Worm (Caenorhabditis elegans) whole organism, late embryonic: ENCODE measurements around the gene dod-24.

ENCODE experiments used
- ceh-19 ChIP-seq: fragments of 200-800 bp; sonication (Bioruptor generic); optimal IDR thresholded peaks from 2 replicates; lab custom pipeline; 2018; ENCODE audit warnings: mild to moderate bottlenecking, missing genetic modification characterization, missing compliant biosample characterization
- ceh-6 ChIP-seq: fragments of 200-800 bp; sonication (Bioruptor generic); optimal IDR thresholded peaks from 2 replicates; lab custom pipeline; 2018; ENCODE audit warnings: mild to moderate bottlenecking, missing genetic modification characterization, missing compliant biosample characterization
- pha-2 ChIP-seq: sonication (generic microtip); optimal IDR thresholded peaks from 2 replicates; lab custom pipeline; 2017; ENCODE audit warnings: mild to moderate bottlenecking, missing genetic modification characterization, missing compliant biosample characterization

DNA sequence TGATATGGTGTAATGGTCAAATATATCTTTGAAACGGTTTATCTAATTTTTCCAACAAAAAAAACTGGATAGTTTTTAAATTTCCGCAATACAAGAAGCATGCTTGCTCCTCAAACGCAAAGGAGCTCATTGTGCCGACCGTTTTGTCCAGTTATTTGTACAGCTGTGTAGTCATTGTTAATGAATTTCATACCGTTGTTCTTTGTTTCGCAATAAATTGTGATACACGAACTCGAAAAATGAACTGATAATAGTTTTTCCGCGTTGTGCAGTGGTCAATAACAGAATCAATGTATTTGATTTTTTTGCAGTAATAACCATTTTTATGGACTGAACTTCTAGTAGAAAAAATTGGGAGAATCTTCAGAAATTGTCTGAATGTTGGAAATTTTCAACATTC lies 42.3 kb downstream of the dod-24 start:
- TF ChIP-seq pha-2 (no peak), ceh-6 (no peak), ceh-19 (GFP tag; lab: Kevin White, UChicago) (no peak)
